Fruit fly (Drosophila melanogaster) S2 (cell line): ENCODE measurements around the gene CG34244.

Source experiments
- CG8478 ChIP-seq: fragments of >200 bp; optimal IDR thresholded peaks from 2 replicates; lab custom pipeline; 2018
- CTCF ChIP-seq, 2 experiments: fragments of >200 bp; optimal IDR thresholded peaks; 2 replicates each; lab custom pipeline; 2018

CG34244 gene

dm6 chr3L:14195714-14196113 is 40.0 kb downstream of the CG34244 start:
- TF ChIP-seq CG8478 (lab: Kevin White, UChicago) (no peak), CTCF (optimal IDR thresholded peaks at IDR 0.05; lab: Kevin White, UChicago) (no peak)

dm6 chr3L:14193962-14194503 is 41.7 kb downstream of the CG34244 start:
- TF ChIP-seq CG8478 (lab: Kevin White, UChicago) (no peak), CTCF (optimal IDR thresholded peaks at IDR 0.05; lab: Kevin White, UChicago) (no peak)

- TF ChIP-seq CG8478 (lab: Kevin White, UChicago) (no peak), CTCF (optimal IDR thresholded peaks at IDR 0.05; lab: Kevin White, UChicago) (no peak)
These were observed 44.3 kb downstream of the CG34244 start for dm6 chr3L:14191476-14191752.

dm6 chr3L:14190625-14191475 is 44.9 kb downstream of the CG34244 start, which contains the start of gene nuf:
Gene nuf (plus strand): TSS chr3L:14190870.
- TF ChIP-seq CG8478 (lab: Kevin White, UChicago) (no peak), CTCF (optimal IDR thresholded peaks at IDR 0.05; lab: Kevin White, UChicago) (peak in 1 of 2 experiments; percentile 6)

- peak; percentile 36 to 61 for TF ChIP-seq CTCF (optimal IDR thresholded peaks at IDR 0.05; lab: Kevin White, UChicago)
- no peak for TF ChIP-seq CG8478 (lab: Kevin White, UChicago)
These were observed 45.6 kb downstream of the CG34244 start for dm6 chr3L:14189957-14190624.

- TF ChIP-seq CG8478 (lab: Kevin White, UChicago) (no peak), CTCF (optimal IDR thresholded peaks at IDR 0.05; lab: Kevin White, UChicago) (no peak)
These were observed 46.3 kb downstream of the CG34244 start, which contains the start of gene nan for dm6 chr3L:14189431-14189830. Gene nan (minus strand): TSS chr3L:14189648.
